Worm (Caenorhabditis elegans) whole organism, L1 larva: ENCODE results near the gene vang-1.

Experiments used
- egl-13 ChIP-seq: sonication (generic microtip); optimal IDR thresholded peaks from 2 replicates; lab custom pipeline; 2016; ENCODE audit warnings: missing genotype, missing genetic modification reagents, missing genetic modification characterization, missing compliant biosample characterization
- egl-27 ChIP-seq, 2 experiments: fragments of 150-350 bp in 1 of 2; sonication (generic microtip); optimal IDR thresholded peaks; 3 replicates each; lab custom pipeline; 2017 to 2018; ENCODE audit warnings: missing biosample characterization in 2 of 2, missing genetic modification characterization in 2 of 2, missing genetic modification reagents in 2 of 2
- fkh-10 ChIP-seq: sonication (generic microtip); optimal IDR thresholded peaks from 2 replicates; lab custom pipeline; 2017; ENCODE audit warnings: missing biosample characterization, missing genetic modification reagents, missing genetic modification characterization
- lin-15B ChIP-seq: fragments of 150-350 bp; sonication (generic microtip); optimal IDR thresholded peaks from 3 replicates; lab custom pipeline; 2014; ENCODE audit warnings: missing biosample characterization, missing genetic modification characterization
- lin-35 ChIP-seq, 2 experiments: fragments of 150-350 bp; optimal IDR thresholded peaks; 2 replicates each; lab custom pipeline; 2014; ENCODE audit warnings: missing biosample characterization in 2 of 2, missing genetic modification characterization in 2 of 2, missing genetic modification reagents in 2 of 2
- nhr-90 ChIP-seq: sonication (generic microtip); optimal IDR thresholded peaks from 2 replicates; lab custom pipeline; 2016; ENCODE audit warnings: mild to moderate bottlenecking, missing genetic modification characterization, missing compliant biosample characterization; ENCODE audit not compliant: poor library complexity
- pqm-1 ChIP-seq: sonication (generic microtip); optimal IDR thresholded peaks from 3 replicates; lab custom pipeline; 2017; ENCODE audit warnings: missing biosample characterization, missing genetic modification characterization

DNA sequence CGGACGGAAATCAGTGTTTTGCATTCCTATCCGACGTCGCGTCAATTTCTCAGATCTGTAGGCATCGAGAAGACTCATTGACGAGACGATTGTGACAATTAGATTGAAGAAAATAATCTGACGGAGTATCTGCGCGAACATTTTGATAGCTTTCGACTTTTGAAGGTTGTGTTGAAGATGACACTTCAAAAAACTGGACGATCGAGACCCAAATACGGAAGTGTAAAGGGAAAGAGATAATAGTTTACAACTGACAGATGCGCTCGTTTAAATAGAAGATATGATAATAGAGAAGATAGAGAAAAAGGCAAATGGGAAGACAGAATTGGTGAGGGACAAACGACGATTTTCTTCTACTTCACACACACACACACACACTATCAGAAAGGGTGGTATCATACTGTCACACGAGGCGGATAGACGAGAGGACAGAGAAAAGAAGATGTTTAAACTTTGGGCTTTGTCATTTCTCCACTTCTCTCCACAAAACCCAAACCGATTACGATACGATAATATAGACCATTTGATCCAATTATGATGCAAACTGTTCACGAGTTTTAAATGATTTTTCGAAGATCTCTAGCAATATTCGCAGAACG is 5.6 kb downstream of the vang-1 start, which contains the start of gene B0410.3:
- TF ChIP-seq pqm-1 (tag; lab: Kevin White, UChicago) (no peak), nhr-90 (peak; percentile 85), lin-15B (tag; lab: Kevin White, UChicago) (no peak), egl-13 (tag; lab: Kevin White, UChicago) (no peak), fkh-10 (GFP tag; lab: Kevin White, UChicago) (no peak), lin-35 (GFP tag; optimal IDR thresholded peaks at IDR 0.05; lab: Kevin White, UChicago) (peak; percentile 7 to 60), egl-27 (tag; optimal IDR thresholded peaks at IDR 0.05; lab: Kevin White, UChicago) (peak in 1 of 2 experiments; percentile 55)
